Worm (Caenorhabditis elegans): Measurements from ENCODE around the gene B0304.4.

DNA sequence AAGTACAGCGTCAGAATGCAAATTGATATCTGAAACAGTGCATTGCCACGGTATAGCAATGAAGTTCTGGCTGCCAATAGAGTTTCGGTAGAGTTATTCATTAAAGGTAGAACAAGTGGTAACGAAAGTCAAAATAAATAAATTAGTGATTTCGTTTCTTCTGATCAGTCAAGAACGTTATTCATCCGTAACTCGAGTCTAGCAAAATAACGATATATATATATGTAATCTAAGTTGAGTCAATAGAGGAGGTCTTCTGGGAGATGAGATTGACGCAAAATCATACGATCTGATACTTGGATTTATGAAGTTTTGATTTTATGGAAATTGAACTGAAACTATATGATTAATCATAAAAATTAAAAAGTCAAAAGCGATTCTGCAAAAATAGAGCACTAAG, 4.8 kb upstream of the B0304.4 start, which contains the start of gene sra-35:
- TF ChIP-seq T22C8.4 (GFP tag; IDR thresholded peaks at IDR 0.05) = no peak
- TF ChIP-seq ref-1 (GFP tag; conservative IDR thresholded peaks at IDR 0.05) = no peak
- TF ChIP-seq ztf-23 (GFP tag; IDR thresholded peaks at IDR 0.05) = no peak
- TF ChIP-seq flt-1 (GFP tag; IDR thresholded peaks at IDR 0.05) = no peak
- TF ChIP-seq tab-1 (GFP tag; IDR thresholded peaks at IDR 0.05) = no peak
